Fruit fly (Drosophila melanogaster): Measurements from ENCODE around the gene CG5958.

Gene CG5958

dm6 chr2L:7395813-7396212 is 37.5 kb downstream of the CG5958 start (continued):
- TF ChIP-seq cad (GFP tag; optimal IDR thresholded peaks at IDR 0.05), result no peak
- no peak; the same call in 2 of the 3 replicates for TF ChIP-seq B-H1 (GFP tag; IDR thresholded peaks at IDR 0.05)
- TF ChIP-seq CG1024 (GFP tag; IDR thresholded peaks at IDR 0.05), result peak; percentile 15; the same call in 1 of the 2 replicates
- no peak for TF ChIP-seq CG6175 (GFP tag; IDR thresholded peaks at IDR 0.05)
- TF ChIP-seq Ada2b (GFP tag; IDR thresholded peaks at IDR 0.05), result peak; percentile 65
- no peak for TF ChIP-seq CG1832 (GFP tag; optimal IDR thresholded peaks at IDR 0.05)
- TF ChIP-seq twi (tag; optimal IDR thresholded peaks at IDR 0.05), result no peak
- no peak for TF ChIP-seq CG2199 (GFP tag; IDR thresholded peaks at IDR 0.05)
- TF ChIP-seq Ets97D (GFP tag; optimal IDR thresholded peaks at IDR 0.05), result no peak
- TF ChIP-seq CG17186 (GFP tag; optimal IDR thresholded peaks at IDR 0.05), result no peak
- no peak for TF ChIP-seq en (GFP tag; optimal IDR thresholded peaks at IDR 0.05)
- peak; percentile 75 for TF ChIP-seq lab (GFP tag; optimal IDR thresholded peaks at IDR 0.05)
- TF ChIP-seq MBD-R2 (GFP tag; IDR thresholded peaks at IDR 0.05), result no peak
- TF ChIP-seq CG8281 (tag; optimal IDR thresholded peaks at IDR 0.05), result no peak
- no peak for TF ChIP-seq ssp (GFP tag; IDR thresholded peaks at IDR 0.05)
- 0 out of 3 replicates have a peak, but pooled peaks have one; percentile 41 for TF ChIP-seq ci (GFP tag; IDR thresholded peaks at IDR 0.05)
- no peak for TF ChIP-seq Ets65A (GFP tag)
- no peak for TF ChIP-seq crc (GFP tag; optimal IDR thresholded peaks at IDR 0.05)
- TF ChIP-seq CG17359 (tag; optimal IDR thresholded peaks at IDR 0.05), result peak; percentile 68
- no peak for TF ChIP-seq CG1603 (tag; optimal IDR thresholded peaks at IDR 0.05)
- no peak for TF ChIP-seq CG16779 (GFP tag; IDR thresholded peaks at IDR 0.05)
- TF ChIP-seq Meics (GFP tag; optimal IDR thresholded peaks at IDR 0.05), result peak; percentile 66
- TF ChIP-seq H2.0 (GFP tag; IDR thresholded peaks at IDR 0.05), result peak; percentile 33; the same call in 1 of the 2 replicates
- TF ChIP-seq ems (GFP tag; optimal IDR thresholded peaks at IDR 0.05), result no peak
- peak; percentile 60 for TF ChIP-seq seq (GFP tag; IDR thresholded peaks at IDR 0.05)
- no peak for TF ChIP-seq CG10462 (GFP tag; optimal IDR thresholded peaks at IDR 0.05)
- TF ChIP-seq CG2889 (GFP tag; IDR thresholded peaks at IDR 0.05), result no peak
- TF ChIP-seq CG13424 (tag; optimal IDR thresholded peaks at IDR 0.05), result peak; percentile 76
- no peak for TF ChIP-seq CG7963 (GFP tag; IDR thresholded peaks at IDR 0.05; ENCODE audit: partially characterized antibody)
- no peak for TF ChIP-seq CG14965 (GFP tag; optimal IDR thresholded peaks at IDR 0.05; ENCODE audit: borderline replicate concordance)
- TF ChIP-seq CG2678 (tag; optimal IDR thresholded peaks at IDR 0.05), result peak; percentile 79
- peak; percentile 68 for TF ChIP-seq nmo (GFP tag; optimal IDR thresholded peaks at IDR 0.05)
- TF ChIP-seq CG14441 (GFP tag; IDR thresholded peaks at IDR 0.05), result peak; percentile 45
- no peak for TF ChIP-seq chm (GFP tag; IDR thresholded peaks at IDR 0.05)
- no peak for TF ChIP-seq GATAe (GFP tag; conservative IDR thresholded peaks at IDR 0.05)
- TF ChIP-seq sens-2 (GFP tag; IDR thresholded peaks at IDR 0.05), result no peak
- TF ChIP-seq CG7271 (tag; optimal IDR thresholded peaks at IDR 0.05), result no peak
- TF ChIP-seq CG32532 (GFP tag; IDR thresholded peaks at IDR 0.05), result peak; percentile 24; the same call in 1 of the 2 replicates
- TF ChIP-seq slp2 (GFP tag; optimal IDR thresholded peaks at IDR 0.05), result no peak
- TF ChIP-seq CG14050 (GFP tag; IDR thresholded peaks at IDR 0.05), result peak; percentile 31; the same call in 1 of the 3 replicates
- TF ChIP-seq knrl (GFP tag; IDR thresholded peaks at IDR 0.05; ENCODE audit: partially characterized antibody), result no peak
- TF ChIP-seq ham (GFP tag; IDR thresholded peaks at IDR 0.05), result no peak
- TF ChIP-seq exex (tag; optimal IDR thresholded peaks at IDR 0.05), result no peak
- no peak for TF ChIP-seq vnd (GFP tag; IDR thresholded peaks at IDR 0.05; ENCODE audit: partially characterized antibody)
- no peak for TF ChIP-seq dm (GFP tag; optimal IDR thresholded peaks at IDR 0.05)
- no peak for TF ChIP-seq pum (GFP tag; optimal IDR thresholded peaks at IDR 0.05)
- peak; percentile 78 for TF ChIP-seq grau (tag; optimal IDR thresholded peaks at IDR 0.05)
- TF ChIP-seq dpn (GFP tag; optimal IDR thresholded peaks at IDR 0.05), result peak in 1 of 2 experiments; percentile 44
- TF ChIP-seq NK7.1 (GFP tag; optimal IDR thresholded peaks at IDR 0.05), result no peak
- TF ChIP-seq Max (GFP tag; optimal IDR thresholded peaks at IDR 0.05), result peak; percentile 12
- TF ChIP-seq CG6791 (GFP tag; IDR thresholded peaks at IDR 0.05; ENCODE audit: partially characterized antibody), result no peak
- TF ChIP-seq CG4617 (GFP tag; optimal IDR thresholded peaks at IDR 0.05; ENCODE audit: borderline replicate concordance), result no peak
